Fruit fly (Drosophila melanogaster) whole organism, embryonic: Measurements from ENCODE around the gene CG7607.

Source experiments
- CG33213 ChIP-seq: fragments of 200-800 bp; sonication (Bioruptor generic); optimal IDR thresholded peaks from 3 replicates; lab custom pipeline; 2016; ENCODE audit warnings: missing biosample characterization, missing genetic modification characterization
- CG7963 ChIP-seq: fragments of 200-800 bp; sonication (Bioruptor generic); IDR thresholded peaks from 3 replicates; pipeline ENCODE4 v1.3.6; 2022; ENCODE audit warnings: missing biosample characterization, missing genetic modification characterization; ENCODE audit not compliant: partially characterized antibody
- Lpt ChIP-seq: fragments of >200 bp; optimal IDR thresholded peaks from 2 replicates; lab custom pipeline; 2018; ENCODE audit warnings: missing biosample characterization, missing genetic modification characterization
- Mad ChIP-seq: fragments of 200-800 bp; sonication (Bioruptor generic); optimal IDR thresholded peaks from 2 replicates; lab custom pipeline; 2016; ENCODE audit warnings: missing biosample characterization, missing genetic modification characterization
- NFAT ChIP-seq: fragments of 200-800 bp; sonication (Bioruptor generic); IDR thresholded peaks from 2 replicates; pipeline ENCODE4 v1.3.6; 2022; ENCODE audit warnings: missing biosample characterization, missing genetic modification characterization
- Scr ChIP-seq: fragments of 200-800 bp; sonication (Bioruptor generic); IDR thresholded peaks from 2 replicates; pipeline ENCODE4 v1.3.6; 2022; ENCODE audit warnings: missing biosample characterization, missing genetic modification characterization; ENCODE audit not compliant: partially characterized antibody
- Sox102F ChIP-seq: fragments of 200-800 bp; sonication (Bioruptor generic); optimal IDR thresholded peaks from 2 replicates; lab custom pipeline; 2018; ENCODE audit warnings: missing biosample characterization, mild to moderate bottlenecking, missing genetic modification characterization, moderate library complexity
- ato ChIP-seq: fragments of 200-800 bp; sonication (Bioruptor generic); IDR thresholded peaks from 2 replicates; pipeline ENCODE4 v1.3.6; 2022; ENCODE audit warnings: missing biosample characterization, missing genetic modification characterization; ENCODE audit not compliant: partially characterized antibody
- cad ChIP-seq: fragments of >200 bp; optimal IDR thresholded peaks from 2 replicates; lab custom pipeline; 2017; ENCODE audit warnings: missing biosample characterization, missing genetic modification characterization
- lab ChIP-seq: fragments of 200-800 bp; sonication (Bioruptor generic); optimal IDR thresholded peaks from 3 replicates; lab custom pipeline; 2017; ENCODE audit warnings: missing biosample characterization, missing genetic modification characterization, mild to moderate bottlenecking, moderate library complexity, missing genetic modification reagents
- mirr ChIP-seq: fragments of 200-800 bp; sonication (Bioruptor generic); optimal IDR thresholded peaks from 3 replicates; lab custom pipeline; 2018; ENCODE audit warnings: missing biosample characterization, mild to moderate bottlenecking, missing genetic modification characterization
- psq ChIP-seq: fragments of 200-800 bp; sonication (Bioruptor generic); optimal IDR thresholded peaks from 2 replicates; lab custom pipeline; 2017; ENCODE audit warnings: missing biosample characterization, missing genetic modification characterization
- wor ChIP-seq: fragments of 200-800 bp; sonication (Bioruptor generic); IDR thresholded peaks from 2 replicates; pipeline ENCODE4 v1.3.6; 2022; ENCODE audit warnings: missing biosample characterization, missing genetic modification characterization

- no peak for TF ChIP-seq psq (GFP tag; lab: Kevin White, UChicago)
- no peak for TF ChIP-seq NFAT
- no peak for TF ChIP-seq cad (GFP tag; lab: Kevin White, UChicago)
- TF ChIP-seq Scr (GFP tag; lab: Robert Waterston, UW), result no peak
- no peak for TF ChIP-seq CG33213 (GFP tag; lab: Kevin White, UChicago)
- TF ChIP-seq mirr (GFP tag; lab: Kevin White, UChicago), result no peak
- TF ChIP-seq Mad (GFP tag; lab: Kevin White, UChicago), result no peak
- TF ChIP-seq lab (GFP tag; lab: Kevin White, UChicago), result no peak
- no peak for TF ChIP-seq Sox102F (GFP tag; lab: Kevin White, UChicago)
- TF ChIP-seq ato, result no peak
- TF ChIP-seq Lpt (GFP tag; lab: Kevin White, UChicago), result no peak
- TF ChIP-seq CG7963 (GFP tag; lab: Robert Waterston, UW), result no peak
- TF ChIP-seq wor (GFP tag; lab: Robert Waterston, UW), result no peak
These were observed 18.5 kb downstream of the CG7607 start for dm6 chr3L:11217893-11218292.
